Fruit fly (Drosophila melanogaster) whole organism, wandering third instar larva: ENCODE measurements around the gene Rab3GAP1.

Experiments
- Abd-B ChIP-seq: fragments of >200 bp; optimal IDR thresholded peaks from 2 replicates; lab custom pipeline; 2017; ENCODE audit warnings: missing biosample characterization, missing genetic modification characterization
- CG32264 ChIP-seq: fragments of 200-800 bp; sonication (Bioruptor generic); optimal IDR thresholded peaks from 2 replicates; lab custom pipeline; 2016; ENCODE audit warnings: missing biosample characterization, missing genetic modification characterization
- CG9705 ChIP-seq: fragments of 200-800 bp; sonication (Bioruptor generic); optimal IDR thresholded peaks from 2 replicates; lab custom pipeline; 2018; ENCODE audit warnings: missing biosample characterization, mild to moderate bottlenecking, missing genetic modification characterization
- CrebA ChIP-seq: fragments of 200-800 bp; sonication (Bioruptor generic); optimal IDR thresholded peaks from 2 replicates; lab custom pipeline; 2016; ENCODE audit warnings: missing biosample characterization, mild to moderate bottlenecking, missing genetic modification characterization, borderline replicate concordance
- Dfd ChIP-seq: fragments of >200 bp; optimal IDR thresholded peaks from 2 replicates; lab custom pipeline; 2017; ENCODE audit warnings: missing biosample characterization, missing genetic modification characterization
- Dif ChIP-seq: fragments of 200-275, 200-300 bp; sonication (Bioruptor generic); optimal IDR thresholded peaks from 2 replicates; lab custom pipeline; 2018; ENCODE audit warnings: missing biosample characterization, missing genetic modification characterization; ENCODE audit not compliant: partially characterized antibody
- GATAd ChIP-seq: sonication (Bioruptor generic); optimal IDR thresholded peaks from 2 replicates; lab custom pipeline; 2016; ENCODE audit warnings: missing biosample characterization, missing genetic modification characterization
- HLH106 ChIP-seq: fragments of 200-800 bp; optimal IDR thresholded peaks from 3 replicates; lab custom pipeline; 2019; ENCODE audit warnings: missing biosample characterization, mild to moderate bottlenecking, missing genetic modification characterization, moderate library complexity
- Hnf4 ChIP-seq: fragments of 200-800 bp; sonication (Bioruptor generic); optimal IDR thresholded peaks from 2 replicates; lab custom pipeline; 2016; ENCODE audit warnings: missing biosample characterization, mild to moderate bottlenecking, missing genetic modification characterization
- Hr78 ChIP-seq: fragments of >200 bp; optimal IDR thresholded peaks from 2 replicates; lab custom pipeline; 2017; ENCODE audit warnings: missing biosample characterization, missing genetic modification characterization
- Hr83 ChIP-seq: fragments of 200-300 bp; sonication (Bioruptor generic); optimal IDR thresholded peaks from 2 replicates; lab custom pipeline; 2016; ENCODE audit warnings: missing biosample characterization, mild to moderate bottlenecking, missing genetic modification characterization, moderate library complexity; ENCODE audit not compliant: poor library complexity, severe bottlenecking
- Jra ChIP-seq: sonication (Bioruptor generic); optimal IDR thresholded peaks from 2 replicates; lab custom pipeline; 2016; ENCODE audit warnings: missing biosample characterization, missing genetic modification characterization
- Mio ChIP-seq: sonication (Bioruptor generic); optimal IDR thresholded peaks from 2 replicates; lab custom pipeline; 2016; ENCODE audit warnings: missing biosample characterization, missing genetic modification characterization
- Myc ChIP-seq: fragments of >200 bp; optimal IDR thresholded peaks from 2 replicates; lab custom pipeline; 2017
- N ChIP-seq: fragments of >200 bp; optimal IDR thresholded peaks from 2 replicates; lab custom pipeline; 2018; ENCODE audit warnings: missing biosample characterization, missing external identifiers, missing genetic modification characterization
- OdsH ChIP-seq: fragments of 200-800 bp; sonication (Bioruptor generic); optimal IDR thresholded peaks from 2 replicates; lab custom pipeline; 2016; ENCODE audit warnings: missing biosample characterization, mild to moderate bottlenecking, missing genetic modification characterization
- Rel ChIP-seq, 2 experiments: fragments of 200-800 bp; sonication (Bioruptor generic) in 1 of 2; optimal IDR thresholded peaks; 2 replicates in 1 of 2; 3 replicates in 1 of 2; lab custom pipeline; 2016 to 2019; ENCODE audit warnings: mild to moderate bottlenecking in 2 of 2, missing biosample characterization in 2 of 2, missing genetic modification characterization in 2 of 2, moderate library complexity in 1 of 2
- Sp1 ChIP-seq: fragments of 200-800 bp; sonication (Bioruptor generic); optimal IDR thresholded peaks from 3 replicates; lab custom pipeline; 2019; ENCODE audit warnings: missing biosample characterization, mild to moderate bottlenecking, missing genetic modification characterization, moderate library complexity
- Vsx2 ChIP-seq: fragments of 200-300, 225-300 bp; sonication (Bioruptor generic); optimal IDR thresholded peaks from 2 replicates; lab custom pipeline; 2018; ENCODE audit warnings: missing biosample characterization, missing genetic modification characterization; ENCODE audit not compliant: partially characterized antibody
- br ChIP-seq: fragments of 200-800 bp; sonication (Bioruptor generic); optimal IDR thresholded peaks from 2 replicates; lab custom pipeline; 2016; ENCODE audit warnings: missing biosample characterization, missing genetic modification characterization
- brk ChIP-seq: fragments of 200-800 bp; sonication (Bioruptor generic); optimal IDR thresholded peaks from 2 replicates; lab custom pipeline; 2016; ENCODE audit warnings: missing biosample characterization, mild to moderate bottlenecking, missing genetic modification characterization
- dl ChIP-seq, 2 experiments: fragments of 175-275, 200-275 bp in 1 of 2; fragments of 200-275 bp in 1 of 2; sonication (Bioruptor generic); optimal IDR thresholded peaks; lab custom pipeline; 2018; ENCODE audit warnings: mild to moderate bottlenecking in 2 of 2, missing biosample characterization in 2 of 2, missing genetic modification characterization in 2 of 2, moderate library complexity in 2 of 2; ENCODE audit not compliant: partially characterized antibody in 2 of 2, insufficient read depth in 1 of 2
- dmrt93B ChIP-seq: fragments of 200-800 bp; sonication (Bioruptor generic); optimal IDR thresholded peaks from 2 replicates; lab custom pipeline; 2018; ENCODE audit warnings: missing biosample characterization, mild to moderate bottlenecking, missing genetic modification characterization
- dsf ChIP-seq: sonication (Bioruptor generic); optimal IDR thresholded peaks from 2 replicates; lab custom pipeline; 2016; ENCODE audit warnings: missing biosample characterization, missing genetic modification characterization, borderline replicate concordance
- ey ChIP-seq: fragments of 200-800 bp; sonication (Bioruptor generic); optimal IDR thresholded peaks from 2 replicates; lab custom pipeline; 2016; ENCODE audit warnings: missing biosample characterization, missing genetic modification characterization
- foxo ChIP-seq, 2 experiments: fragments of 200-800 bp; sonication (Bioruptor generic); optimal IDR thresholded peaks; 2 replicates in 1 of 2; 3 replicates in 1 of 2; lab custom pipeline; 2016 to 2017; ENCODE audit warnings: missing biosample characterization in 2 of 2, missing genetic modification characterization in 2 of 2
- fru ChIP-seq: fragments of 200-800 bp; sonication (Bioruptor generic); optimal IDR thresholded peaks from 3 replicates; lab custom pipeline; 2016; ENCODE audit warnings: missing biosample characterization, mild to moderate bottlenecking, missing genetic modification characterization
- h ChIP-seq: fragments of 200-800 bp; sonication (Bioruptor generic); optimal IDR thresholded peaks from 3 replicates; lab custom pipeline; 2016; ENCODE audit warnings: missing biosample characterization, mild to moderate bottlenecking, missing genetic modification characterization
- jim ChIP-seq: fragments of 175-275, 200-325 bp; sonication (Bioruptor generic); optimal IDR thresholded peaks from 2 replicates; lab custom pipeline; 2016; ENCODE audit warnings: missing biosample characterization, mild to moderate bottlenecking, missing genetic modification characterization
- lola ChIP-seq: fragments of >200 bp; optimal IDR thresholded peaks from 2 replicates; lab custom pipeline; 2017; ENCODE audit warnings: missing biosample characterization, missing genetic modification characterization
- pan ChIP-seq: fragments of >200 bp; optimal IDR thresholded peaks from 2 replicates; lab custom pipeline; 2017
- psq ChIP-seq: fragments of 200-800 bp; sonication (Bioruptor generic); optimal IDR thresholded peaks from 3 replicates; lab custom pipeline; 2017; ENCODE audit warnings: missing biosample characterization, mild to moderate bottlenecking, missing genetic modification characterization, moderate library complexity
- rgr ChIP-seq: fragments of 200-800 bp; sonication (Bioruptor generic); optimal IDR thresholded peaks from 3 replicates; lab custom pipeline; 2016; ENCODE audit warnings: missing biosample characterization, mild to moderate bottlenecking, missing genetic modification characterization
- sage ChIP-seq: fragments of 200-800 bp; sonication (Bioruptor generic); optimal IDR thresholded peaks from 2 replicates; lab custom pipeline; 2016; ENCODE audit warnings: missing biosample characterization, mild to moderate bottlenecking, missing genetic modification characterization
- sv ChIP-seq: fragments of 200-800 bp; sonication (Bioruptor generic); optimal IDR thresholded peaks from 3 replicates; lab custom pipeline; 2016; ENCODE audit warnings: missing biosample characterization, missing genetic modification characterization
- tai ChIP-seq: sonication (Bioruptor generic); optimal IDR thresholded peaks from 2 replicates; lab custom pipeline; 2016; ENCODE audit warnings: missing biosample characterization, missing genetic modification characterization
- usp ChIP-seq: fragments of >200 bp; optimal IDR thresholded peaks from 2 replicates; lab custom pipeline; 2017; ENCODE audit warnings: missing biosample characterization, missing genetic modification characterization
- woc ChIP-seq: sonication (Bioruptor generic); optimal IDR thresholded peaks from 2 replicates; lab custom pipeline; 2016; ENCODE audit warnings: missing biosample characterization, mild to moderate bottlenecking, missing genetic modification characterization

The Rab3GAP1 gene

DNA sequence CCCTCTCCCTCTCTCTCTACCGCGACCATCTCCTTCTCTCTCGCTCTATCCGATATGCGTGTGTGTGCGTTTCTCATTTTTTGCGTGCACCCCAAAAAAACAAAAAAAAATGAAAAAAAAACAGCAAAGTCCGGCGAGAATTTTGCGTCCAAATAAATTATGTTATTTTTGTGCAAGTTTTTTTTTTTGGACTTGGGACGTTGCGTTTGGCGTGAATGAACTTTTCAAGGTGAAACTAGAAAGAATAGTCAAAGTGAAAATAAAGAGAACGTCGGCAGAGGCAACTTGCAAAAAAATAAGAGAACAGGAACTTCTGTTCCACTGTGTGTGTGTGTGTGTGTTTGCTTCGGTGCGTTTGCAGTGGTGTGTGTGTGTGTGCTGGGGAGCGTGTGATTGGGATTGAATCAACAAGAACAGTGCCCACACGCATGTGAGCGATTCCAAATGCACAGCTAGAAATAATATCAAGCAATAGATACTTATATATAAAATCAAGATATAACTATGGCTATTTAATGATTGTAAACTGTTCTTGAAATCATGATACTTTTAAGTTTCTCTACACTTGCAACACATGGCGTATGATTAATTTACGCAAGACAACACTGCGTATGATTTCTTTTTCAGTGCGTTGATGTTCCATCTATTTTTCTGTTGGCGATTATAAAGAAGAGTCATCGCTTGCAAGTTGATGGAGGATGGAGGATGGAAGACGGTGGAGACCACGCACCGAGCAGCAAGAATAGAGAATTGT lies 18.4 kb upstream of the Rab3GAP1 start:
- TF ChIP-seq usp: no peak
- no peak for TF ChIP-seq lola (GFP tag; lab: Kevin White, UChicago)
- peak; percentile 32 for TF ChIP-seq sv (GFP tag; lab: Kevin White, UChicago)
- peak; percentile 76 for TF ChIP-seq Dfd (GFP tag; lab: Kevin White, UChicago)
- no peak for TF ChIP-seq tai
- no peak for TF ChIP-seq Sp1 (GFP tag; lab: Kevin White, UChicago)
- no peak for TF ChIP-seq Rel (GFP tag; optimal IDR thresholded peaks at IDR 0.05; lab: Kevin White, UChicago)
- no peak for TF ChIP-seq Rel (tag; optimal IDR thresholded peaks at IDR 0.05; lab: Kevin White, UChicago)
- TF ChIP-seq pan: no peak
- no peak for TF ChIP-seq Hr83 (GFP tag; lab: Kevin White, UChicago)
- no peak for TF ChIP-seq Hnf4 (GFP tag; lab: Kevin White, UChicago)
- TF ChIP-seq GATAd (GFP tag; lab: Kevin White, UChicago): no peak
- no peak for TF ChIP-seq dsf (GFP tag; lab: Kevin White, UChicago)
- no peak for TF ChIP-seq fru (GFP tag; lab: Kevin White, UChicago)

DNA sequence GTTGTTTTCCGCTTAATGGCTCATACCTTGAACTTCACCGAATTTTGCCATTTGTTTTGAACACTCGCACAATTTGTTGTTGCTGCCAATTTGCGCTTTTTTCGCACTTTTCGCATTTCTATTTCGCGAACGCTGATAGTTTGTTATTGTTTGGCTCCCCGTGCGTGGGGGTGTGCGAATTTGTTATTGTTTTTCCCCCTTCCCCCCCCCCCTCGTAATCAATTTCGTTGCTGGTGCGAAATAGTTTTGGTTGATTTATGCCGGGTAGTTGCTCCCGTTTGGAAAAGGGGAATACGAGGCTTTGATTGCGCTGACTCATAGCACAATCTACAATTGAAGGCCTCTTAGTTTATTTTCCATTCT lies 17.5 kb upstream of the Rab3GAP1 start:
- TF ChIP-seq Dfd (GFP tag; lab: Kevin White, UChicago): peak; percentile 68
- no peak for TF ChIP-seq Hnf4 (GFP tag; lab: Kevin White, UChicago)

DNA sequence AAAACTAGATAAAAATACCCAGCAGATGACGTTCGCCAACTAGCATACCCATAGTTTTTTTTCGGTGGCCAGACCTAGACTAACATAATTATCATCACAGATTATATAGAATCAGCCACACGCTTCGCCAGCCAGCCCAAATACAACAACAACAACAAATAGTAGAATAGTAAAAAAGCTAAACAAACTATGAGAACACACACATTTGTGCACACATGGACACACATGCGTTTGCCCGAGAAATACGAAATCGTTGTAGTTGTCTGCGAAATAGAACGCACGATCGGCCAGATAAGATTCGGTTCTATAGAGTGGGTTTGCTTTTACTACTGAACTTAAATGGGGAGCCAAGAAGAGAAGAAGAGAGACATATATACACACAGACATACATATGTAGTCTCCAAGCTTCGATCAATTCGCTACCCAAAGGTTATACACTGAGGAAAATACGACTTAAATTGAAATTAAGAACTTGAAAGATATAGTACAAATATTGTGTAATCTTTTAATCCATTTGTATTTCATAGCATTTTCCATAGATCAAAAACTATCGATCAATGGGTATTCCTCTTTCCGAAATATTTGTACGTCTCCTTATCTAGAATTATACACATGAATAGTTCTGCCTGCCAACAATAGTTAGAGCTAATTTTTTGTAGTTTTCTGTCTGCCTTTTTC lies 17.0 kb upstream of the Rab3GAP1 start:
- TF ChIP-seq tai (no peak), sv (GFP tag; lab: Kevin White, UChicago) (peak; percentile 69), N (no peak), dsf (GFP tag; lab: Kevin White, UChicago) (no peak)

DNA sequence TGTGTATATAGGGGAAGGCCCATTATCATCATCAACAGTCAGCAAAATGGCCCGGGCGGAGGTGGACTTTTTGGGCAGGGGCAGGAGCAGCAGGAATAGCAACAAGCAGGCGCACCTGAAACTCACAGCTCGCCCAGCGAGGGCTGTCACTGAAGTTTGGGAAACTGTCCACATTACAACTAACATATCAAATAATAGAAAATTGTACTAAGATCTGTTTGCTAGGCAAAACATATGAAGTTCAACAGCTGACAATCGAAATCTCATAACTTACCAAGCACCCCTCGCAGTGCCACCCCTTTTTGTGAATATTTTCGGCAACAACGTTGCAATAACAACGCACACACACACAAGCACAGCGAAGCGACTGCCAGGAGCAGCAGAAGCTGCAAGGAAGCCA lies 13.8 kb upstream of the Rab3GAP1 start:
- TF ChIP-seq br (GFP tag; lab: Kevin White, UChicago) (peak; percentile 26), Sp1 (GFP tag; lab: Kevin White, UChicago) (peak; percentile 39), tai (no peak), Vsx2 (no peak), Dif (GFP tag; lab: Kevin White, UChicago) (no peak), Dfd (GFP tag; lab: Kevin White, UChicago) (no peak), sv (GFP tag; lab: Kevin White, UChicago) (peak; percentile 37), Mio (no peak), CG9705 (GFP tag; lab: Kevin White, UChicago) (no peak), CrebA (no peak), Myc (lab: Kevin White, UChicago) (no peak), dsf (GFP tag; lab: Kevin White, UChicago) (no peak), rgr (peak; percentile 47), lola (GFP tag; lab: Kevin White, UChicago) (no peak), sage (GFP tag; lab: Kevin White, UChicago) (no peak), h (GFP tag; lab: Kevin White, UChicago) (peak; percentile 38), dmrt93B (GFP tag; lab: Kevin White, UChicago) (peak; percentile 24), woc (GFP tag; lab: Kevin White, UChicago) (no peak), N (no peak), pan (no peak), CG32264 (GFP tag; lab: Kevin White, UChicago) (no peak), Hnf4 (GFP tag; lab: Kevin White, UChicago) (no peak), dl (GFP tag; optimal IDR thresholded peaks at IDR 0.05; lab: Kevin White, UChicago; ENCODE audit: insufficient read depth in 1 of 2, partially characterized antibody in 2 of 2) (no peak), GATAd (GFP tag; lab: Kevin White, UChicago) (no peak), jim (GFP tag; lab: Kevin White, UChicago) (no peak), Rel (GFP tag; optimal IDR thresholded peaks at IDR 0.05; lab: Kevin White, UChicago) (no peak), Rel (tag; optimal IDR thresholded peaks at IDR 0.05; lab: Kevin White, UChicago) (no peak), psq (GFP tag; lab: Kevin White, UChicago) (no peak), fru (GFP tag; lab: Kevin White, UChicago) (peak; percentile 53), usp (no peak), HLH106 (peak; percentile 54), ey (GFP tag; lab: Kevin White, UChicago) (peak; percentile 32), foxo (GFP tag; optimal IDR thresholded peaks at IDR 0.05; lab: Kevin White, UChicago) (peak in 1 of 2 experiments; percentile 53), Hr78 (GFP tag; lab: Kevin White, UChicago) (no peak), Hr83 (GFP tag; lab: Kevin White, UChicago) (no peak), Jra (GFP tag; lab: Kevin White, UChicago) (no peak), Abd-B (GFP tag; lab: Kevin White, UChicago) (no peak), brk (no peak), OdsH (peak; percentile 23)
